Fruit fly (Drosophila melanogaster) whole organism, embryonic: ENCODE measurements around the gene CG43618.
A peak's percentile ranks its signal among the peaks of the same experiment; 100 is the strongest.

Experiments used
- Atf6 ChIP-seq: fragments of 200-800 bp; sonication (Bioruptor generic); IDR thresholded peaks from 2 replicates; pipeline ENCODE4 v1.3.6; 2022; ENCODE audit warnings: missing biosample characterization, missing genetic modification characterization
- B-H1 ChIP-seq: fragments of 200-800 bp; sonication (Bioruptor generic); IDR thresholded peaks from 3 replicates; pipeline ENCODE4 v1.3.6; 2022; ENCODE audit warnings: missing biosample characterization, missing genetic modification characterization
- BEAF-32 ChIP-seq: fragments of 200-800 bp; sonication (Bioruptor generic); optimal IDR thresholded peaks from 3 replicates; lab custom pipeline; 2017; ENCODE audit warnings: missing biosample characterization, missing genetic modification characterization, mild to moderate bottlenecking, moderate library complexity, missing genetic modification reagents
- CG10274 ChIP-seq: fragments of 200-800 bp; sonication (Bioruptor generic); optimal IDR thresholded peaks from 3 replicates; lab custom pipeline; 2017; ENCODE audit warnings: missing biosample characterization, mild to moderate bottlenecking, missing genetic modification characterization
- CG13894 ChIP-seq: fragments of 200-800 bp; sonication (Bioruptor generic); optimal IDR thresholded peaks from 3 replicates; lab custom pipeline; 2018; ENCODE audit warnings: missing biosample characterization, mild to moderate bottlenecking, missing genetic modification characterization, moderate library complexity
- CG1602 ChIP-seq: fragments of 200-800 bp; sonication (Bioruptor generic); optimal IDR thresholded peaks from 3 replicates; lab custom pipeline; 2016; ENCODE audit warnings: missing biosample characterization, missing genetic modification characterization
- CG1603 ChIP-seq: fragments of 200-800 bp; sonication (Bioruptor generic); optimal IDR thresholded peaks from 2 replicates; lab custom pipeline; 2019; ENCODE audit warnings: missing biosample characterization, mild to moderate bottlenecking, missing genetic modification characterization, moderate library complexity
- CG16813 ChIP-seq: fragments of 200-800 bp; sonication (Bioruptor generic); IDR thresholded peaks from 3 replicates; pipeline ENCODE4 v1.3.6; 2022; ENCODE audit warnings: missing biosample characterization, missing genetic modification characterization; ENCODE audit not compliant: partially characterized antibody
- CG18262 ChIP-seq: fragments of 200-800 bp; optimal IDR thresholded peaks from 3 replicates; lab custom pipeline; 2019; ENCODE audit warnings: missing biosample characterization, mild to moderate bottlenecking, missing genetic modification characterization, moderate library complexity
- CG2199 ChIP-seq: fragments of 200-800 bp; sonication (Bioruptor generic); IDR thresholded peaks from 3 replicates; pipeline ENCODE4 v1.3.6; 2022; ENCODE audit warnings: missing biosample characterization, missing genetic modification characterization
- CG3065 ChIP-seq: fragments of 200-800 bp; sonication (Bioruptor generic); optimal IDR thresholded peaks from 2 replicates; lab custom pipeline; 2016; ENCODE audit warnings: missing biosample characterization, missing genetic modification characterization
- CG34376 ChIP-seq: fragments of 200-800 bp; sonication (Bioruptor generic); optimal IDR thresholded peaks from 2 replicates; lab custom pipeline; 2018; ENCODE audit warnings: missing biosample characterization, mild to moderate bottlenecking, missing genetic modification characterization
- CG6854 ChIP-seq: fragments of 200-800 bp; sonication (Bioruptor generic); optimal IDR thresholded peaks from 3 replicates; lab custom pipeline; 2017; ENCODE audit warnings: missing biosample characterization, mild to moderate bottlenecking, missing genetic modification characterization
- CG7372 ChIP-seq: fragments of 200-800 bp; sonication (Bioruptor generic); IDR thresholded peaks from 2 replicates; pipeline ENCODE4 v1.3.6; 2022; ENCODE audit warnings: missing biosample characterization, missing genetic modification characterization
- CG9437 ChIP-seq: fragments of 200-800 bp; sonication (Bioruptor generic); optimal IDR thresholded peaks from 2 replicates; lab custom pipeline; 2018; ENCODE audit warnings: missing biosample characterization, mild to moderate bottlenecking, missing genetic modification characterization
- CG9727 ChIP-seq: fragments of 200-800 bp; sonication (Bioruptor generic); optimal IDR thresholded peaks from 3 replicates; lab custom pipeline; 2017; ENCODE audit warnings: missing biosample characterization, mild to moderate bottlenecking, missing genetic modification characterization
- CG9797 ChIP-seq: fragments of 200-800 bp; sonication (Bioruptor generic); optimal IDR thresholded peaks from 3 replicates; lab custom pipeline; 2018; ENCODE audit warnings: missing biosample characterization, mild to moderate bottlenecking, missing genetic modification characterization
- D19B ChIP-seq: fragments of 200-800 bp; sonication (Bioruptor generic); optimal IDR thresholded peaks from 2 replicates; lab custom pipeline; 2017; ENCODE audit warnings: missing biosample characterization, mild to moderate bottlenecking, missing genetic modification characterization
- Dip2 ChIP-seq: fragments of 200-800 bp; sonication (Bioruptor generic); IDR thresholded peaks from 2 replicates; pipeline ENCODE4 v1.3.6; 2022; ENCODE audit warnings: missing biosample characterization, missing genetic modification characterization
- E2f1 ChIP-seq: fragments of 200-800 bp; sonication (Bioruptor generic); IDR thresholded peaks from 2 replicates; pipeline ENCODE4 v1.3.6; 2022; ENCODE audit warnings: missing biosample characterization, missing genetic modification characterization
- E2f2 ChIP-seq: fragments of 200-800 bp; sonication (Bioruptor generic); IDR thresholded peaks from 2 replicates; pipeline ENCODE4 v1.3.6; 2022; ENCODE audit warnings: missing biosample characterization, missing genetic modification characterization
- H2.0 ChIP-seq: fragments of 200-800 bp; sonication (Bioruptor generic); IDR thresholded peaks from 2 replicates; pipeline ENCODE4 v1.3.6; 2022; ENCODE audit warnings: missing biosample characterization, missing genetic modification characterization
- HLH54F ChIP-seq: fragments of 200-800 bp; sonication (Bioruptor generic); optimal IDR thresholded peaks from 3 replicates; lab custom pipeline; 2016; ENCODE audit warnings: missing biosample characterization, missing genetic modification characterization
- HLHmδ ChIP-seq: fragments of 200-800 bp; sonication (Bioruptor generic); optimal IDR thresholded peaks from 2 replicates; lab custom pipeline; 2018; ENCODE audit warnings: missing biosample characterization, mild to moderate bottlenecking, missing genetic modification characterization, moderate library complexity
- Nf-YA ChIP-seq: fragments of 200-800 bp; sonication (Bioruptor generic); IDR thresholded peaks from 2 replicates; pipeline ENCODE4 v1.3.6; 2022; ENCODE audit warnings: missing biosample characterization, missing genetic modification characterization
- Oli ChIP-seq: fragments of 200-800 bp; sonication (Bioruptor generic); optimal IDR thresholded peaks from 2 replicates; lab custom pipeline; 2018; ENCODE audit warnings: missing biosample characterization, mild to moderate bottlenecking, missing genetic modification characterization, moderate library complexity
- Opbp ChIP-seq: fragments of 200-800 bp; sonication (Bioruptor generic); IDR thresholded peaks from 3 replicates; pipeline ENCODE4 v1.3.6; 2022; ENCODE audit warnings: missing biosample characterization, missing genetic modification characterization; ENCODE audit not compliant: partially characterized antibody
- Rx ChIP-seq: fragments of 200-800 bp; sonication (Bioruptor generic); IDR thresholded peaks from 2 replicates; pipeline ENCODE4 v1.3.6; 2022; ENCODE audit warnings: missing biosample characterization, missing genetic modification characterization
- Xrp1 ChIP-seq: fragments of 200-800 bp; sonication (Bioruptor generic); IDR thresholded peaks from 2 replicates; pipeline ENCODE4 v1.3.6; 2022; ENCODE audit warnings: missing biosample characterization, missing genetic modification characterization
- abd-A ChIP-seq: fragments of 200-800 bp; sonication (Bioruptor generic); optimal IDR thresholded peaks from 3 replicates; lab custom pipeline; 2019; ENCODE audit warnings: missing biosample characterization, mild to moderate bottlenecking, missing genetic modification characterization, moderate library complexity
- al ChIP-seq: fragments of 200-800 bp; sonication (Bioruptor generic); IDR thresholded peaks from 2 replicates; pipeline ENCODE4 v1.3.6; 2022; ENCODE audit warnings: missing biosample characterization, missing genetic modification characterization
- aop ChIP-seq: fragments of 200-800 bp; sonication (Bioruptor generic); IDR thresholded peaks from 2 replicates; pipeline ENCODE4 v1.3.6; 2022; ENCODE audit warnings: missing biosample characterization, missing genetic modification characterization
- ash1 ChIP-seq: fragments of 200-800 bp; sonication (Bioruptor generic); optimal IDR thresholded peaks from 2 replicates; lab custom pipeline; 2018; ENCODE audit warnings: missing biosample characterization, mild to moderate bottlenecking, missing genetic modification characterization
- bigmax ChIP-seq: fragments of 200-800 bp; sonication (Bioruptor generic); optimal IDR thresholded peaks from 2 replicates; lab custom pipeline; 2018; ENCODE audit warnings: missing biosample characterization, mild to moderate bottlenecking, missing genetic modification characterization
- cas ChIP-seq: fragments of 200-800 bp; sonication (Bioruptor generic); IDR thresholded peaks from 2 replicates; pipeline ENCODE4 v1.3.6; 2022; ENCODE audit warnings: missing biosample characterization, missing genetic modification characterization
- cg ChIP-seq: fragments of 200-800 bp; sonication (Bioruptor generic); optimal IDR thresholded peaks from 3 replicates; lab custom pipeline; 2019; ENCODE audit warnings: missing biosample characterization, mild to moderate bottlenecking, missing genetic modification characterization, moderate library complexity
- chif ChIP-seq, 2 experiments: fragments of 200-800 bp; sonication (Bioruptor generic); optimal IDR thresholded peaks; 3 replicates each; lab custom pipeline; 2016; ENCODE audit warnings: missing biosample characterization in 2 of 2, missing genetic modification characterization in 2 of 2
- fd3F ChIP-seq: fragments of 200-800 bp; sonication (Bioruptor generic); optimal IDR thresholded peaks from 2 replicates; lab custom pipeline; 2018; ENCODE audit warnings: missing biosample characterization, mild to moderate bottlenecking, missing genetic modification characterization, moderate library complexity
- ftz-f1 ChIP-seq: fragments of 200-800 bp; sonication (Bioruptor generic); optimal IDR thresholded peaks from 2 replicates; lab custom pipeline; 2016; ENCODE audit warnings: missing biosample characterization, missing genetic modification characterization
- gfzf ChIP-seq: fragments of 200-800 bp; sonication (Bioruptor generic); optimal IDR thresholded peaks from 2 replicates; lab custom pipeline; 2016; ENCODE audit warnings: missing biosample characterization, mild to moderate bottlenecking, missing genetic modification characterization, moderate library complexity
- grn ChIP-seq: fragments of 200-800 bp; sonication (Bioruptor generic); optimal IDR thresholded peaks from 3 replicates; lab custom pipeline; 2017; ENCODE audit warnings: missing biosample characterization, missing genetic modification characterization
- gsb-n ChIP-seq: fragments of 200-800 bp; sonication (Bioruptor generic); optimal IDR thresholded peaks from 3 replicates; lab custom pipeline; 2018; ENCODE audit warnings: missing biosample characterization, mild to moderate bottlenecking, missing genetic modification characterization
- jumu ChIP-seq: fragments of 200-800 bp; sonication (Bioruptor generic); optimal IDR thresholded peaks from 3 replicates; lab custom pipeline; 2016; ENCODE audit warnings: missing biosample characterization, missing genetic modification characterization
- lilli ChIP-seq: fragments of 200-800 bp; sonication (Bioruptor generic); optimal IDR thresholded peaks from 3 replicates; lab custom pipeline; 2016; ENCODE audit warnings: missing biosample characterization, missing genetic modification characterization
- otp ChIP-seq: fragments of 200-800 bp; sonication (Bioruptor generic); IDR thresholded peaks from 3 replicates; pipeline ENCODE4, ENCODE4 v1.3.6; 2022; ENCODE audit warnings: missing biosample characterization, missing genetic modification characterization
- p53 ChIP-seq: fragments of 200-800 bp; sonication (Bioruptor generic); optimal IDR thresholded peaks from 2 replicates; lab custom pipeline; 2016; ENCODE audit warnings: missing biosample characterization, missing genetic modification characterization
- phol ChIP-seq: fragments of 200-800 bp; sonication (Bioruptor generic); optimal IDR thresholded peaks from 3 replicates; lab custom pipeline; 2018; ENCODE audit warnings: missing biosample characterization, mild to moderate bottlenecking, missing genetic modification characterization, moderate library complexity
- run ChIP-seq: fragments of 200-800 bp; sonication (Bioruptor generic); optimal IDR thresholded peaks from 3 replicates; lab custom pipeline; 2018; ENCODE audit warnings: missing biosample characterization, mild to moderate bottlenecking, missing genetic modification characterization
- salm ChIP-seq: fragments of 200-800 bp; sonication (Bioruptor generic); optimal IDR thresholded peaks from 2 replicates; lab custom pipeline; 2018; ENCODE audit warnings: missing biosample characterization, mild to moderate bottlenecking, missing genetic modification characterization
- ssp ChIP-seq: fragments of 200-800 bp; sonication (Bioruptor generic); IDR thresholded peaks from 2 replicates; pipeline ENCODE4 v1.3.6; 2022; ENCODE audit warnings: missing biosample characterization, missing genetic modification characterization
- tna ChIP-seq: fragments of 200-800 bp; sonication (Bioruptor generic); IDR thresholded peaks from 2 replicates; pipeline ENCODE4 v1.3.6; 2022; ENCODE audit warnings: missing biosample characterization, missing genetic modification characterization; ENCODE audit not compliant: partially characterized antibody
- yki ChIP-seq: fragments of >200 bp; optimal IDR thresholded peaks from 3 replicates; lab custom pipeline; 2018

Gene CG43618

DNA sequence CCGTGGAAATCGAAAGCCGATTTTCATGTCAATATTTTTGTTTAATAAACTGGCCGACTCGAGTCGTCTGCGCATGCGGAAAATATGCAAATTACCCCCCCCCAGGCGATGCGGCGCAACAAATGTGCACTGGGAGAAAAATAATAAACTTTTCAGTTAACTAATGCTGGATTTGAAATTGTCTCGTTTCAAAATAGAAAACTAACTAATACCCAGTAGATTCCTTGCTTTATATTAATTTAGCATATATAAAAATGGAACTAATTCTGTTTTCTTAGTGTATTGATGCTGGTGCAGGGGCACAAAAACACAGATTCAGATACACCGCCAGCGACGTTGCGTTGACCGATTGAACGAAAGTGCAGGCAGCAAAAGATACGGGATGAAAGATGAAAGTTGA, 11.1 kb upstream of the CG43618 start (continued):
- TF ChIP-seq bigmax (GFP tag; lab: Kevin White, UChicago) (no peak), CG6854 (GFP tag; lab: Kevin White, UChicago) (no peak), CG9727 (GFP tag; lab: Kevin White, UChicago) (no peak), CG34376 (GFP tag; lab: Kevin White, UChicago) (no peak), phol (tag; lab: Kevin White, UChicago) (peak; percentile 46), CG9797 (GFP tag; lab: Kevin White, UChicago) (no peak), tna (GFP tag; lab: Robert Waterston, UW) (no peak), HLH54F (GFP tag; lab: Kevin White, UChicago) (no peak), CG3065 (no peak), aop (GFP tag; lab: Robert Waterston, UW) (no peak), grn (GFP tag; lab: Kevin White, UChicago) (no peak), fd3F (no peak), CG18262 (tag; lab: Kevin White, UChicago) (peak; percentile 53), CG9437 (GFP tag; lab: Kevin White, UChicago) (no peak), Rx (peak; percentile 36; the same call in 1 of the 2 replicates), ftz-f1 (GFP tag; lab: Kevin White, UChicago) (no peak), yki (lab: Kevin White, UChicago) (no peak), cas (GFP tag; lab: Robert Waterston, UW) (no peak), CG7372 (GFP tag; lab: Robert Waterston, UW) (no peak), CG13894 (tag; lab: Kevin White, UChicago) (no peak), lilli (GFP tag; lab: Kevin White, UChicago) (no peak), ssp (GFP tag; lab: Robert Waterston, UW) (0 out of 2 replicates have a peak, but pooled peaks have one; percentile 27), otp (GFP tag; lab: Robert Waterston, UW) (no peak), cg (GFP tag; lab: Kevin White, UChicago) (no peak), gsb-n (tag; lab: Kevin White, UChicago) (no peak), H2.0 (GFP tag; lab: Robert Waterston, UW) (peak; percentile 12; the same call in 1 of the 2 replicates), Dip2 (GFP tag; lab: Robert Waterston, UW) (no peak), salm (tag; lab: Kevin White, UChicago) (no peak), Nf-YA (GFP tag; lab: Robert Waterston, UW) (no peak), CG16813 (no peak), E2f2 (GFP tag; lab: Robert Waterston, UW) (no peak), Opbp (GFP tag; lab: Robert Waterston, UW) (no peak), CG2199 (GFP tag; lab: Robert Waterston, UW) (no peak), BEAF-32 (GFP tag; lab: Kevin White, UChicago) (no peak), CG1603 (tag; lab: Kevin White, UChicago) (peak; percentile 45), chif (GFP tag; optimal IDR thresholded peaks at IDR 0.05; lab: Kevin White, UChicago) (no peak), al (no peak), Xrp1 (GFP tag; lab: Robert Waterston, UW) (peak; percentile 47; the same call in 1 of the 2 replicates), D19B (no peak), Oli (tag; lab: Kevin White, UChicago) (no peak), E2f1 (peak; percentile 7; the same call in 1 of the 2 replicates), p53 (GFP tag; lab: Kevin White, UChicago) (no peak), gfzf (GFP tag; lab: Kevin White, UChicago) (no peak), jumu (GFP tag; lab: Kevin White, UChicago) (no peak), CG1602 (GFP tag; lab: Kevin White, UChicago) (no peak), Atf6 (GFP tag; lab: Robert Waterston, UW) (no peak), abd-A (no peak), HLHmδ (no peak), CG10274 (GFP tag; lab: Kevin White, UChicago) (no peak), B-H1 (no peak; the same call in 2 of the 3 replicates), run (tag; lab: Kevin White, UChicago) (no peak), ash1 (GFP tag; lab: Kevin White, UChicago) (no peak)
